Fruit fly (Drosophila melanogaster) whole organism, embryonic: ENCODE results near the gene CG14282.

Source experiments
- BEAF-32 ChIP-seq: fragments of 200-800 bp; sonication (Bioruptor generic); optimal IDR thresholded peaks from 3 replicates; lab custom pipeline; 2017; ENCODE audit warnings: missing biosample characterization, missing genetic modification characterization, mild to moderate bottlenecking, moderate library complexity, missing genetic modification reagents
- CG11247 ChIP-seq: fragments of 200-800 bp; sonication (Bioruptor generic); IDR thresholded peaks from 2 replicates; pipeline ENCODE4 v1.3.6; 2022; ENCODE audit warnings: missing biosample characterization, missing genetic modification characterization
- CG11696 ChIP-seq: fragments of 200-800 bp; sonication (Bioruptor generic); IDR thresholded peaks from 2 replicates; pipeline ENCODE4 v1.3.6; 2022; ENCODE audit warnings: missing biosample characterization, missing genetic modification characterization
- CG12155 ChIP-seq: fragments of 200-800 bp; sonication (Bioruptor generic); optimal IDR thresholded peaks from 3 replicates; lab custom pipeline; 2016; ENCODE audit warnings: missing biosample characterization, missing genetic modification characterization
- CG12236 ChIP-seq: fragments of 200-800 bp; sonication (Bioruptor generic); optimal IDR thresholded peaks from 2 replicates; lab custom pipeline; 2016; ENCODE audit warnings: missing biosample characterization, missing genetic modification characterization
- CG16863 ChIP-seq: fragments of 200-800 bp; sonication (Bioruptor generic); optimal IDR thresholded peaks from 3 replicates; lab custom pipeline; 2016; ENCODE audit warnings: missing biosample characterization, missing genetic modification characterization
- CG17361 ChIP-seq: fragments of 200-800 bp; sonication (Bioruptor generic); IDR thresholded peaks from 3 replicates; pipeline ENCODE4 v1.3.6; 2022; ENCODE audit warnings: missing biosample characterization, missing genetic modification characterization
- CG2199 ChIP-seq: fragments of 200-800 bp; sonication (Bioruptor generic); IDR thresholded peaks from 3 replicates; pipeline ENCODE4 v1.3.6; 2022; ENCODE audit warnings: missing biosample characterization, missing genetic modification characterization
- CG34376 ChIP-seq: fragments of 200-800 bp; sonication (Bioruptor generic); optimal IDR thresholded peaks from 2 replicates; lab custom pipeline; 2018; ENCODE audit warnings: missing biosample characterization, mild to moderate bottlenecking, missing genetic modification characterization
- CG4820 ChIP-seq: fragments of 200-800 bp; sonication (Bioruptor generic); optimal IDR thresholded peaks from 3 replicates; lab custom pipeline; 2016; ENCODE audit warnings: missing biosample characterization, missing genetic modification characterization
- CG6654 ChIP-seq: fragments of 200-800 bp; sonication (Bioruptor generic); optimal IDR thresholded peaks from 2 replicates; lab custom pipeline; 2017; ENCODE audit warnings: missing biosample characterization, mild to moderate bottlenecking, missing genetic modification characterization
- CG6683 ChIP-seq: fragments of 200-800 bp; sonication (Bioruptor generic); optimal IDR thresholded peaks from 2 replicates; lab custom pipeline; 2017; ENCODE audit warnings: missing biosample characterization, mild to moderate bottlenecking, missing genetic modification characterization, missing genetic modification reagents
- CG7786 ChIP-seq: fragments of 200-800 bp; sonication (Bioruptor generic); optimal IDR thresholded peaks from 2 replicates; lab custom pipeline; 2016; ENCODE audit warnings: missing biosample characterization, missing genetic modification characterization
- CG8089 ChIP-seq: fragments of 200-800 bp; sonication (Bioruptor generic); optimal IDR thresholded peaks from 3 replicates; lab custom pipeline; 2016; ENCODE audit warnings: missing biosample characterization, missing genetic modification characterization
- CG8359 ChIP-seq: fragments of 200-800 bp; sonication (Bioruptor generic); optimal IDR thresholded peaks from 2 replicates; lab custom pipeline; 2017; ENCODE audit warnings: missing biosample characterization, mild to moderate bottlenecking, missing genetic modification characterization, borderline replicate concordance
- CG8388 ChIP-seq: fragments of 200-800 bp; sonication (Bioruptor generic); optimal IDR thresholded peaks from 2 replicates; lab custom pipeline; 2019; ENCODE audit warnings: missing biosample characterization, mild to moderate bottlenecking, missing genetic modification characterization, moderate library complexity
- CG9797 ChIP-seq: fragments of 200-800 bp; sonication (Bioruptor generic); optimal IDR thresholded peaks from 3 replicates; lab custom pipeline; 2018; ENCODE audit warnings: missing biosample characterization, mild to moderate bottlenecking, missing genetic modification characterization
- D19A ChIP-seq: fragments of 200-800 bp; optimal IDR thresholded peaks from 3 replicates; lab custom pipeline; 2019; ENCODE audit warnings: missing biosample characterization, mild to moderate bottlenecking, missing genetic modification characterization, moderate library complexity
- D19B ChIP-seq: fragments of 200-800 bp; sonication (Bioruptor generic); optimal IDR thresholded peaks from 2 replicates; lab custom pipeline; 2017; ENCODE audit warnings: missing biosample characterization, mild to moderate bottlenecking, missing genetic modification characterization
- Dll ChIP-seq: fragments of 200-800 bp; sonication (Bioruptor generic); IDR thresholded peaks from 4 replicates; pipeline ENCODE4 v1.3.6; 2022; ENCODE audit warnings: missing biosample characterization, missing genetic modification characterization; ENCODE audit not compliant: partially characterized antibody
- Fer1 ChIP-seq: fragments of 200-800 bp; sonication (Bioruptor generic); optimal IDR thresholded peaks from 2 replicates; lab custom pipeline; 2017; ENCODE audit warnings: missing biosample characterization, mild to moderate bottlenecking, missing genetic modification characterization
- Gsc ChIP-seq: fragments of 200-800 bp; sonication (Bioruptor generic); IDR thresholded peaks from 2 replicates; pipeline ENCODE4 v1.3.6; 2022; ENCODE audit warnings: missing biosample characterization, missing genetic modification characterization
- Gug ChIP-seq: fragments of 200-800 bp; sonication (Bioruptor generic); IDR thresholded peaks from 4 replicates; pipeline ENCODE4 v1.3.6; 2022; ENCODE audit warnings: missing biosample characterization, missing genetic modification characterization
- HLH3B ChIP-seq: fragments of 200-800 bp; sonication (Bioruptor generic); IDR thresholded peaks from 2 replicates; pipeline ENCODE4 v1.3.6; 2022; ENCODE audit warnings: missing biosample characterization, missing genetic modification characterization
- HLH4C ChIP-seq: fragments of 200-800 bp; sonication (Bioruptor generic); IDR thresholded peaks from 3 replicates; pipeline ENCODE4 v1.3.6; 2022; ENCODE audit warnings: missing biosample characterization, missing genetic modification characterization; ENCODE audit not compliant: partially characterized antibody
- Hr78 ChIP-seq, 2 experiments: fragments of 200-800 bp in 1 of 2; fragments of >200 bp in 1 of 2; sonication (Bioruptor generic) in 1 of 2; optimal IDR thresholded peaks; 2 replicates each; lab custom pipeline; 2017 to 2019; ENCODE audit warnings: missing biosample characterization in 2 of 2, missing genetic modification characterization in 2 of 2, mild to moderate bottlenecking in 1 of 2, moderate library complexity in 1 of 2
- Med ChIP-seq: fragments of 200-800 bp; sonication (Bioruptor generic); peaks from one replicate; lab custom pipeline; 2016; ENCODE audit warnings: missing biosample characterization, missing genetic modification characterization, mild to moderate bottlenecking, inconsistent platforms, moderate library complexity
- Mrtf ChIP-seq: fragments of 200-800 bp; sonication (Bioruptor generic); IDR thresholded peaks from 3 replicates; pipeline ENCODE4 v1.3.6; 2022; ENCODE audit warnings: missing biosample characterization, missing genetic modification characterization
- Rx ChIP-seq: fragments of 200-800 bp; sonication (Bioruptor generic); IDR thresholded peaks from 2 replicates; pipeline ENCODE4 v1.3.6; 2022; ENCODE audit warnings: missing biosample characterization, missing genetic modification characterization
- Scr ChIP-seq: fragments of 200-800 bp; sonication (Bioruptor generic); IDR thresholded peaks from 2 replicates; pipeline ENCODE4 v1.3.6; 2022; ENCODE audit warnings: missing biosample characterization, missing genetic modification characterization; ENCODE audit not compliant: partially characterized antibody
- Stat92E ChIP-seq, 3 experiments: fragments of >200 bp in 2 of 3; fragments of 200-800 bp in 1 of 3; sonication (Bioruptor generic) in 1 of 3; optimal IDR thresholded peaks; 2 replicates each; lab custom pipeline; 2017 to 2019; ENCODE audit warnings: missing biosample characterization in 3 of 3, missing genetic modification characterization in 3 of 3, mild to moderate bottlenecking in 1 of 3, moderate library complexity in 1 of 3
- Taf1 ChIP-seq: fragments of 200-800 bp; sonication (Bioruptor generic); IDR thresholded peaks from 2 replicates; pipeline ENCODE4 v1.3.6; 2022; ENCODE audit warnings: missing biosample characterization, missing genetic modification characterization
- Vsx1 ChIP-seq: fragments of 200-800 bp; sonication (Bioruptor generic); optimal IDR thresholded peaks from 2 replicates; lab custom pipeline; 2017; ENCODE audit warnings: missing biosample characterization, mild to moderate bottlenecking, missing genetic modification characterization, missing genetic modification reagents
- cato ChIP-seq: fragments of 200-800 bp; sonication (Bioruptor generic); optimal IDR thresholded peaks from 2 replicates; lab custom pipeline; 2016; ENCODE audit warnings: missing biosample characterization, missing genetic modification characterization, borderline replicate concordance
- danr ChIP-seq: fragments of 200-800 bp; sonication (Bioruptor generic); IDR thresholded peaks from 2 replicates; pipeline ENCODE4 v1.3.6; 2022; ENCODE audit warnings: missing biosample characterization, missing genetic modification characterization
- dpn ChIP-seq, 2 experiments: fragments of 200-800 bp; sonication (Bioruptor generic); optimal IDR thresholded peaks; 3 replicates each; lab custom pipeline; 2016; ENCODE audit warnings: missing biosample characterization in 2 of 2, missing genetic modification characterization in 2 of 2
- fu2 ChIP-seq: fragments of 200-800 bp; sonication (Bioruptor generic); optimal IDR thresholded peaks from 2 replicates; lab custom pipeline; 2016; ENCODE audit warnings: missing biosample characterization, missing genetic modification characterization
- gce ChIP-seq: fragments of 200-800 bp; sonication (Bioruptor generic); IDR thresholded peaks from 3 replicates; pipeline ENCODE4 v1.3.6; 2022; ENCODE audit warnings: missing biosample characterization, missing genetic modification characterization
- h ChIP-seq: fragments of >200 bp; optimal IDR thresholded peaks from 2 replicates; lab custom pipeline; 2017
- jing ChIP-seq: fragments of 200-800 bp; sonication (Bioruptor generic); optimal IDR thresholded peaks from 2 replicates; lab custom pipeline; 2018; ENCODE audit warnings: missing biosample characterization, mild to moderate bottlenecking, missing genetic modification characterization
- lilli ChIP-seq: fragments of 200-800 bp; sonication (Bioruptor generic); optimal IDR thresholded peaks from 3 replicates; lab custom pipeline; 2016; ENCODE audit warnings: missing biosample characterization, missing genetic modification characterization
- mirr ChIP-seq: fragments of 200-800 bp; sonication (Bioruptor generic); optimal IDR thresholded peaks from 3 replicates; lab custom pipeline; 2018; ENCODE audit warnings: missing biosample characterization, mild to moderate bottlenecking, missing genetic modification characterization
- odd ChIP-seq: fragments of 200-800 bp; sonication (Bioruptor generic); optimal IDR thresholded peaks from 2 replicates; lab custom pipeline; 2017; ENCODE audit warnings: missing biosample characterization, mild to moderate bottlenecking, missing genetic modification characterization
- ro ChIP-seq: fragments of 200-800 bp; sonication (Bioruptor generic); IDR thresholded peaks from 2 replicates; pipeline ENCODE4 v1.3.6; 2022; ENCODE audit warnings: missing biosample characterization, missing genetic modification characterization
- sob ChIP-seq: fragments of 200-800 bp; sonication (Bioruptor generic); IDR thresholded peaks from 2 replicates; pipeline ENCODE4 v1.3.6; 2022; ENCODE audit warnings: missing biosample characterization, missing genetic modification characterization
- trh ChIP-seq: fragments of 200-800 bp; sonication (Bioruptor generic); optimal IDR thresholded peaks from 2 replicates; lab custom pipeline; 2016; ENCODE audit warnings: missing biosample characterization, missing genetic modification characterization
- tx ChIP-seq: fragments of 200-800 bp; sonication (Bioruptor generic); optimal IDR thresholded peaks from 2 replicates; lab custom pipeline; 2016; ENCODE audit warnings: missing biosample characterization, missing genetic modification characterization
- wdn ChIP-seq: fragments of 200-800 bp; sonication (Bioruptor generic); IDR thresholded peaks from 2 replicates; pipeline ENCODE4 v1.3.6; 2022; ENCODE audit warnings: missing biosample characterization, missing genetic modification characterization
- wor ChIP-seq: fragments of 200-800 bp; sonication (Bioruptor generic); IDR thresholded peaks from 2 replicates; pipeline ENCODE4 v1.3.6; 2022; ENCODE audit warnings: missing biosample characterization, missing genetic modification characterization
- yki ChIP-seq: fragments of >200 bp; optimal IDR thresholded peaks from 3 replicates; lab custom pipeline; 2018

Gene CG14282

DNA sequence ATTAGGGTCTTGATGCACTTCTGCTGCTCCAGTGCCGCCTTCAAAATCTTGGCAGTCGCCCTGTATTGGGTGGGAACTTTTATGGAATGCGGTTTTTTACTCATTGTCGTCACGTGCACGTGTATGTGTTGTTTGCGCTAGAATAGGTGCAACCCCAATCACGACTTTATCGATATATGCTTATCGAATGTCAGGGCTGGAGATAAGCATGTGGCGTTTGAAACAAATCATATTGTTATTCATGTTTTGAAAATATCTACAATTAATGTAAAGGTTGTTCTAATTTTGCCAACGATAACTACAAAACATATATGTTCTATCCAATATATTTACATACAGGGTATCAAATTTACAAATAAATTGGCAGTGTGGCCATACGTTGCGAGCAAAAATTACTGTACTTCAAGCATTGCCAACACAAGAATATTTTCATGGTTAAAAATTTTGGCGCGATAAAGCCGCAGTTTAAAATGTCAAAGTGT, 14.6 kb upstream of the CG14282 start, which contains the start of the genes CG42359 and Nsun5 (continued):
- peak; percentile 73; the same call in 2 of the 3 replicates for TF ChIP-seq gce (GFP tag; lab: Robert Waterston, UW)
- TF ChIP-seq HLH4C (GFP tag; lab: Robert Waterston, UW), result peak; percentile 86
- peak; percentile 7 for TF ChIP-seq odd
- peak in 1 of 3 experiments; percentile 66 for TF ChIP-seq Stat92E (GFP tag; optimal IDR thresholded peaks at IDR 0.05; lab: Kevin White, UChicago)
- peak; percentile 41 for TF ChIP-seq Vsx1 (GFP tag; lab: Kevin White, UChicago)
- no peak for TF ChIP-seq h (lab: Kevin White, UChicago)
- peak; percentile 96 for TF ChIP-seq lilli
- peak; percentile 88 for TF ChIP-seq CG9797 (GFP tag; lab: Kevin White, UChicago)
- TF ChIP-seq CG12236 (GFP tag; lab: Kevin White, UChicago), result peak; percentile 87
- TF ChIP-seq HLH3B (GFP tag; lab: Robert Waterston, UW), result peak; percentile 90
- peak; percentile 62; the same call in 1 of the 2 replicates for TF ChIP-seq CG11696 (GFP tag; lab: Robert Waterston, UW)
- TF ChIP-seq D19A (tag; lab: Kevin White, UChicago), result peak; percentile 81
- TF ChIP-seq Rx, result peak; percentile 84
- TF ChIP-seq BEAF-32 (GFP tag; lab: Kevin White, UChicago), result peak; percentile 95
- TF ChIP-seq ro, result peak; percentile 54; the same call in 1 of the 2 replicates
- peak; percentile 90 for TF ChIP-seq CG12155
- TF ChIP-seq Taf1 (GFP tag; lab: Robert Waterston, UW), result peak; percentile 80
- peak; percentile 85 for TF ChIP-seq CG8089
- TF ChIP-seq D19B, result peak; percentile 100
- peak; percentile 65 for TF ChIP-seq wor (GFP tag; lab: Robert Waterston, UW)
- TF ChIP-seq CG7786 (GFP tag; lab: Kevin White, UChicago), result peak; percentile 89
- peak; percentile 94 for TF ChIP-seq sob (GFP tag; lab: Robert Waterston, UW)
- TF ChIP-seq CG17361, result peak; percentile 92
- peak; percentile 83 for TF ChIP-seq wdn
- TF ChIP-seq danr (GFP tag; lab: Robert Waterston, UW), result peak; percentile 62; the same call in 1 of the 2 replicates
- TF ChIP-seq Gsc (GFP tag; lab: Robert Waterston, UW), result no peak; the same call in 1 of the 2 replicates
- TF ChIP-seq tx (GFP tag; lab: Kevin White, UChicago), result peak; percentile 91
- peak; percentile 97 for TF ChIP-seq Dll
- TF ChIP-seq dpn (GFP tag; optimal IDR thresholded peaks at IDR 0.05; lab: Kevin White, UChicago), result peak; percentile 93 to 95
- TF ChIP-seq Mrtf (GFP tag; lab: Robert Waterston, UW), result peak; percentile 79
- TF ChIP-seq CG8388 (GFP tag; lab: Kevin White, UChicago), result peak; percentile 85
- peak; percentile 87 for TF ChIP-seq cato (GFP tag; lab: Kevin White, UChicago)
- peak; percentile 71 for TF ChIP-seq CG6683 (GFP tag; lab: Kevin White, UChicago)
- peak; percentile 64 for TF ChIP-seq CG8359 (GFP tag; lab: Kevin White, UChicago)
- TF ChIP-seq Hr78 (GFP tag; optimal IDR thresholded peaks at IDR 0.05; lab: Kevin White, UChicago), result peak in 1 of 2 experiments; percentile 41
- TF ChIP-seq CG6654 (GFP tag; lab: Kevin White, UChicago), result peak; percentile 57
- TF ChIP-seq trh (GFP tag; lab: Kevin White, UChicago), result peak; percentile 82
- peak; percentile 99 for TF ChIP-seq Med
- peak; percentile 80 for TF ChIP-seq CG34376
- no peak for TF ChIP-seq yki (lab: Kevin White, UChicago)
- peak; percentile 90 for TF ChIP-seq fu2 (GFP tag; lab: Kevin White, UChicago)
- TF ChIP-seq Gug (GFP tag; lab: Robert Waterston, UW), result peak; percentile 89
- peak; percentile 86 for TF ChIP-seq CG16863 (GFP tag; lab: Kevin White, UChicago)
- TF ChIP-seq Fer1 (GFP tag; lab: Kevin White, UChicago), result peak; percentile 91
- TF ChIP-seq CG11247, result peak; percentile 84
- peak; percentile 83 for TF ChIP-seq CG4820 (GFP tag; lab: Kevin White, UChicago)
- TF ChIP-seq CG2199 (GFP tag; lab: Robert Waterston, UW), result peak; percentile 81; the same call in 2 of the 3 replicates
- TF ChIP-seq mirr (GFP tag; lab: Kevin White, UChicago), result peak; percentile 88
- peak; percentile 75 for TF ChIP-seq jing
- peak; percentile 92 for TF ChIP-seq Scr (GFP tag; lab: Robert Waterston, UW)
